Fruit fly (Drosophila melanogaster) whole organism, wandering third instar larva: ENCODE results near the gene grass.

Source experiments
- Abd-B ChIP-seq: fragments of >200 bp; optimal IDR thresholded peaks from 2 replicates; lab custom pipeline; 2017; ENCODE audit warnings: missing biosample characterization, missing genetic modification characterization
- CG9705 ChIP-seq: fragments of 200-800 bp; sonication (Bioruptor generic); optimal IDR thresholded peaks from 2 replicates; lab custom pipeline; 2018; ENCODE audit warnings: missing biosample characterization, mild to moderate bottlenecking, missing genetic modification characterization
- CrebA ChIP-seq: fragments of 200-800 bp; sonication (Bioruptor generic); optimal IDR thresholded peaks from 2 replicates; lab custom pipeline; 2016; ENCODE audit warnings: missing biosample characterization, mild to moderate bottlenecking, missing genetic modification characterization, borderline replicate concordance
- Dfd ChIP-seq: fragments of >200 bp; optimal IDR thresholded peaks from 2 replicates; lab custom pipeline; 2017; ENCODE audit warnings: missing biosample characterization, missing genetic modification characterization
- Dif ChIP-seq: fragments of 200-275, 200-300 bp; sonication (Bioruptor generic); optimal IDR thresholded peaks from 2 replicates; lab custom pipeline; 2018; ENCODE audit warnings: missing biosample characterization, missing genetic modification characterization; ENCODE audit not compliant: partially characterized antibody
- GATAd ChIP-seq: sonication (Bioruptor generic); optimal IDR thresholded peaks from 2 replicates; lab custom pipeline; 2016; ENCODE audit warnings: missing biosample characterization, missing genetic modification characterization
- Hnf4 ChIP-seq: fragments of 200-800 bp; sonication (Bioruptor generic); optimal IDR thresholded peaks from 2 replicates; lab custom pipeline; 2016; ENCODE audit warnings: missing biosample characterization, mild to moderate bottlenecking, missing genetic modification characterization
- Hr78 ChIP-seq: fragments of >200 bp; optimal IDR thresholded peaks from 2 replicates; lab custom pipeline; 2017; ENCODE audit warnings: missing biosample characterization, missing genetic modification characterization
- Jra ChIP-seq: sonication (Bioruptor generic); optimal IDR thresholded peaks from 2 replicates; lab custom pipeline; 2016; ENCODE audit warnings: missing biosample characterization, missing genetic modification characterization
- Myc ChIP-seq: fragments of >200 bp; optimal IDR thresholded peaks from 2 replicates; lab custom pipeline; 2017
- OdsH ChIP-seq: fragments of 200-800 bp; sonication (Bioruptor generic); optimal IDR thresholded peaks from 2 replicates; lab custom pipeline; 2016; ENCODE audit warnings: missing biosample characterization, mild to moderate bottlenecking, missing genetic modification characterization
- Rel ChIP-seq, 2 experiments: fragments of 200-800 bp; sonication (Bioruptor generic) in 1 of 2; optimal IDR thresholded peaks; 2 replicates in 1 of 2; 3 replicates in 1 of 2; lab custom pipeline; 2016 to 2019; ENCODE audit warnings: mild to moderate bottlenecking in 2 of 2, missing biosample characterization in 2 of 2, missing genetic modification characterization in 2 of 2, moderate library complexity in 1 of 2
- Sp1 ChIP-seq: fragments of 200-800 bp; sonication (Bioruptor generic); optimal IDR thresholded peaks from 3 replicates; lab custom pipeline; 2019; ENCODE audit warnings: missing biosample characterization, mild to moderate bottlenecking, missing genetic modification characterization, moderate library complexity
- Vsx2 ChIP-seq: fragments of 200-300, 225-300 bp; sonication (Bioruptor generic); optimal IDR thresholded peaks from 2 replicates; lab custom pipeline; 2018; ENCODE audit warnings: missing biosample characterization, missing genetic modification characterization; ENCODE audit not compliant: partially characterized antibody
- br ChIP-seq: fragments of 200-800 bp; sonication (Bioruptor generic); optimal IDR thresholded peaks from 2 replicates; lab custom pipeline; 2016; ENCODE audit warnings: missing biosample characterization, missing genetic modification characterization
- brk ChIP-seq: fragments of 200-800 bp; sonication (Bioruptor generic); optimal IDR thresholded peaks from 2 replicates; lab custom pipeline; 2016; ENCODE audit warnings: missing biosample characterization, mild to moderate bottlenecking, missing genetic modification characterization
- dl ChIP-seq, 2 experiments: fragments of 175-275, 200-275 bp in 1 of 2; fragments of 200-275 bp in 1 of 2; sonication (Bioruptor generic); optimal IDR thresholded peaks; lab custom pipeline; 2018; ENCODE audit warnings: mild to moderate bottlenecking in 2 of 2, missing biosample characterization in 2 of 2, missing genetic modification characterization in 2 of 2, moderate library complexity in 2 of 2; ENCODE audit not compliant: partially characterized antibody in 2 of 2, insufficient read depth in 1 of 2
- dmrt93B ChIP-seq: fragments of 200-800 bp; sonication (Bioruptor generic); optimal IDR thresholded peaks from 2 replicates; lab custom pipeline; 2018; ENCODE audit warnings: missing biosample characterization, mild to moderate bottlenecking, missing genetic modification characterization
- dsf ChIP-seq: sonication (Bioruptor generic); optimal IDR thresholded peaks from 2 replicates; lab custom pipeline; 2016; ENCODE audit warnings: missing biosample characterization, missing genetic modification characterization, borderline replicate concordance
- ey ChIP-seq: fragments of 200-800 bp; sonication (Bioruptor generic); optimal IDR thresholded peaks from 2 replicates; lab custom pipeline; 2016; ENCODE audit warnings: missing biosample characterization, missing genetic modification characterization
- foxo ChIP-seq, 2 experiments: fragments of 200-800 bp; sonication (Bioruptor generic); optimal IDR thresholded peaks; 2 replicates in 1 of 2; 3 replicates in 1 of 2; lab custom pipeline; 2016 to 2017; ENCODE audit warnings: missing biosample characterization in 2 of 2, missing genetic modification characterization in 2 of 2
- fru ChIP-seq: fragments of 200-800 bp; sonication (Bioruptor generic); optimal IDR thresholded peaks from 3 replicates; lab custom pipeline; 2016; ENCODE audit warnings: missing biosample characterization, mild to moderate bottlenecking, missing genetic modification characterization
- h ChIP-seq: fragments of 200-800 bp; sonication (Bioruptor generic); optimal IDR thresholded peaks from 3 replicates; lab custom pipeline; 2016; ENCODE audit warnings: missing biosample characterization, mild to moderate bottlenecking, missing genetic modification characterization
- jim ChIP-seq: fragments of 175-275, 200-325 bp; sonication (Bioruptor generic); optimal IDR thresholded peaks from 2 replicates; lab custom pipeline; 2016; ENCODE audit warnings: missing biosample characterization, mild to moderate bottlenecking, missing genetic modification characterization
- lola ChIP-seq: fragments of >200 bp; optimal IDR thresholded peaks from 2 replicates; lab custom pipeline; 2017; ENCODE audit warnings: missing biosample characterization, missing genetic modification characterization
- psq ChIP-seq: fragments of 200-800 bp; sonication (Bioruptor generic); optimal IDR thresholded peaks from 3 replicates; lab custom pipeline; 2017; ENCODE audit warnings: missing biosample characterization, mild to moderate bottlenecking, missing genetic modification characterization, moderate library complexity
- rgr ChIP-seq: fragments of 200-800 bp; sonication (Bioruptor generic); optimal IDR thresholded peaks from 3 replicates; lab custom pipeline; 2016; ENCODE audit warnings: missing biosample characterization, mild to moderate bottlenecking, missing genetic modification characterization
- sage ChIP-seq: fragments of 200-800 bp; sonication (Bioruptor generic); optimal IDR thresholded peaks from 2 replicates; lab custom pipeline; 2016; ENCODE audit warnings: missing biosample characterization, mild to moderate bottlenecking, missing genetic modification characterization
- sv ChIP-seq: fragments of 200-800 bp; sonication (Bioruptor generic); optimal IDR thresholded peaks from 3 replicates; lab custom pipeline; 2016; ENCODE audit warnings: missing biosample characterization, missing genetic modification characterization
- usp ChIP-seq: fragments of >200 bp; optimal IDR thresholded peaks from 2 replicates; lab custom pipeline; 2017; ENCODE audit warnings: missing biosample characterization, missing genetic modification characterization
- woc ChIP-seq: sonication (Bioruptor generic); optimal IDR thresholded peaks from 2 replicates; lab custom pipeline; 2016; ENCODE audit warnings: missing biosample characterization, mild to moderate bottlenecking, missing genetic modification characterization

The grass gene

DNA sequence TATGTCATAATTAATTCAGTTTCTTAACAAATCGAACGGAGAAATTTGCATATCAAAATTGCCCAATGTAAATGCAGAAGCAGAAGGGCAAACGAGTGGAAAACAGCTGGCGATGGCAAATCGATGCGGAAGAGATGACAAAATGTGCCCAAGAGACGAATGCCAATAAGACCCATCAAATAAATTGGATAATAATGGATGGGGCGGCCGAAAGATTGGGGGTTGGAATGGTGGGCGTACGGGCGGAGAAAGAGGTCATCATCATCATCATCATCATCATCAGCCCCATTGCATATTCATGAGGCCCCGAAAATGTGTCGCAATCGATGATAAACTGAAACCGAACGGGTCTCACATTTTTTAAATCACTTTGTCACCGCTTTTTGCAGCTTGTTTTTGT, 23.8 kb upstream of the grass start:
- TF ChIP-seq psq (GFP tag; lab: Kevin White, UChicago) = no peak
- no peak for TF ChIP-seq Abd-B (GFP tag; lab: Kevin White, UChicago)
- TF ChIP-seq Dif (GFP tag; lab: Kevin White, UChicago) = no peak
- no peak for TF ChIP-seq lola (GFP tag; lab: Kevin White, UChicago)
- no peak for TF ChIP-seq dmrt93B (GFP tag; lab: Kevin White, UChicago)
- TF ChIP-seq fru = no peak
- no peak for TF ChIP-seq Sp1 (GFP tag; lab: Kevin White, UChicago)
- TF ChIP-seq Myc (lab: Kevin White, UChicago) = no peak
- no peak for TF ChIP-seq usp (GFP tag; lab: Kevin White, UChicago)
- TF ChIP-seq Vsx2 = no peak
- TF ChIP-seq GATAd (GFP tag; lab: Kevin White, UChicago) = no peak
- TF ChIP-seq Jra (GFP tag; lab: Kevin White, UChicago) = no peak
- TF ChIP-seq h = no peak
- TF ChIP-seq CG9705 (GFP tag; lab: Kevin White, UChicago) = no peak
- TF ChIP-seq Rel (GFP tag; optimal IDR thresholded peaks at IDR 0.05; lab: Kevin White, UChicago) = no peak
- TF ChIP-seq Rel (tag; optimal IDR thresholded peaks at IDR 0.05; lab: Kevin White, UChicago) = no peak
- TF ChIP-seq Dfd = no peak
- TF ChIP-seq rgr (GFP tag; lab: Kevin White, UChicago) = no peak
- no peak for TF ChIP-seq Hr78

DNA sequence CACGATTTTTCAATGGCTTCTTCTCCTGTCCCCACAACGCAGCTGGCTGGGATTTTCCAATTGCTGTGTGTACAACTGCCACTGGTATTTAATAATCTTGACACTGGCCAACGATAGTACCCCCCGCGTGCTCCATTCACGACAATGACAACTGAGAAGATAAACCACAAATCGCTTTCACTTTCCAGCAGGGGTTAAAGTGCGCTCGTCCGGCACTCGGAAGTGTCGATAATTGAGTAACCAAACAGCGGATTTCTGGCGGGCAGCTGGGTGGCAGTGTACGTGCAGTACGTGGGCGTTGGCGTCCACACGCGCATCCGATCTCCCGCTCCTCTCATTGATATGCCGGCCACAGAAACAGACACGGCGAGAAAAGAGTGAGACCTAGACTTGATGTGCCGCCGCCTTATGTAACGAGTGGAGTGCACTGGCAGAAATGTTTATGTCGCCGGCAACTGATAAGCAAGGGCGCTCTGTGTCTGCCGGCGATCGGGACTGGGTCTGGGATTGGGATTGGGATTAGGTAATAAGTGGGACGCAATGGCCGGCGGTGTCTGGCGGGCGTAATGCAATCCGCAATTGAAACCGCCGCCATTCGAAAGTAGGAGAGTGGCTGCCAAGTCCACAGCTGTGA, 22.9 kb upstream of the grass start:
- no peak for TF ChIP-seq brk (GFP tag; lab: Kevin White, UChicago)
- TF ChIP-seq psq (GFP tag; lab: Kevin White, UChicago) = no peak
- no peak for TF ChIP-seq Abd-B (GFP tag; lab: Kevin White, UChicago)
- TF ChIP-seq dmrt93B (GFP tag; lab: Kevin White, UChicago) = no peak
- TF ChIP-seq rgr (GFP tag; lab: Kevin White, UChicago) = no peak
- TF ChIP-seq sv (GFP tag; lab: Kevin White, UChicago) = no peak
- TF ChIP-seq dl (GFP tag; optimal IDR thresholded peaks at IDR 0.05; lab: Kevin White, UChicago; ENCODE audit: insufficient read depth in 1 of 2, partially characterized antibody in 2 of 2) = no peak
- no peak for TF ChIP-seq CrebA (GFP tag; lab: Kevin White, UChicago)
- TF ChIP-seq CG9705 (GFP tag; lab: Kevin White, UChicago) = no peak
- TF ChIP-seq ey (GFP tag; lab: Kevin White, UChicago) = no peak
- no peak for TF ChIP-seq woc (GFP tag; lab: Kevin White, UChicago)
- TF ChIP-seq h = no peak
- TF ChIP-seq GATAd (GFP tag; lab: Kevin White, UChicago) = no peak
- TF ChIP-seq usp (GFP tag; lab: Kevin White, UChicago) = no peak
- no peak for TF ChIP-seq dsf (GFP tag; lab: Kevin White, UChicago)
- TF ChIP-seq lola (GFP tag; lab: Kevin White, UChicago) = no peak
- no peak for TF ChIP-seq jim

DNA sequence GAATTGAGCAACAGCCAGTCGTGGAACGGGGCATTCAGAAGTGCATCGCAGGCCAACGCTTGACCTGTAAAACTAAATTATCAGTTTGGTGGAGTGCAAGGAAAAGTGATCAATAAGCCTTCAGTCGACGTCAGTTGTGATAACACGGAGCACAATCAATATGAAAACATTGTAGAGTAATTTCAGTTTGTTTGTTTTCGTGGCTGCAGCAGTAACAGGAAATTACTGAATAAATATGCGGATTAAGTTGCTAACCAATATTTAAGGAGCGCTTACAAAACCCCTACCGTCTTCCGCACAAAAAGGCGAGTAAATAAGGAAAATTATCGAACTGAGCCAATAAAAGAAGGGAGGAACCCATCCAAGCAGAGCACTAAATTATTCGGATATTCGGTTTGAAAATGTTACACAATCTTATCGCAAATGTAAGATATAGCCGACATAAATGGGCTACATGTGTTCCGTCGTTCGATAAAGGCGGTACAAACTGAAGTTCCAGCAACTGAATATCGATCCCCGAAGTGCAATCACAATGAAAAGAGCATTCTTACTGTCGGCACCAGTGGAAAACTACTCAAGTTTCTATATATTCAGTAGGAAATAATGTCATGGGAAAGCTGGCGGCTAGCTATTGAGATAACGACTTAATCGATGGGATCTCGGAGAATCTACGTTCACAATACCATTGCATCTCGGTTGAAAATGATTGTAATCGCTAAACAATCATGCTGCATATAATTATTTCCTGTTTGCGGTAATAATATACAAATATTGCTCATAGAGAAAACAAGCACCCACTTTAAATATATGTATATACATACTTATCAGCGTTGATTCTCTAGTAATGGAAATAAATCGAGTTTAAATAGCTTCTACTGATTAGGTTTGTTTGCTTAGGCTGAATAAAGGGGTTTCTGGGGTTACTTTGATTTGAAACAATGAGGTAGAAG, 21.8 kb upstream of the grass start:
- TF ChIP-seq Hnf4 (peak; percentile 37), dmrt93B (GFP tag; lab: Kevin White, UChicago) (peak; percentile 11), CG9705 (GFP tag; lab: Kevin White, UChicago) (no peak), ey (GFP tag; lab: Kevin White, UChicago) (peak; percentile 4), br (peak; percentile 51), Jra (GFP tag; lab: Kevin White, UChicago) (no peak), Dif (GFP tag; lab: Kevin White, UChicago) (no peak), sage (GFP tag; lab: Kevin White, UChicago) (no peak), h (peak; percentile 36), Myc (lab: Kevin White, UChicago) (no peak), foxo (GFP tag; optimal IDR thresholded peaks at IDR 0.05; lab: Kevin White, UChicago) (peak in 1 of 2 experiments; percentile 27), psq (GFP tag; lab: Kevin White, UChicago) (peak; percentile 30), rgr (GFP tag; lab: Kevin White, UChicago) (peak; percentile 55), OdsH (GFP tag; lab: Kevin White, UChicago) (peak; percentile 62), fru (peak; percentile 38), Sp1 (GFP tag; lab: Kevin White, UChicago) (peak; percentile 26)
